Fruit fly (Drosophila melanogaster) Kc167 (cell line): ENCODE results near the gene CG34247.

Experiments used
- Myc ChIP-seq: fragments of >200 bp; optimal IDR thresholded peaks from 2 replicates; lab custom pipeline; 2017; ENCODE audit warnings: missing external identifiers
- Sin3A ChIP-seq: fragments of >200 bp; optimal IDR thresholded peaks from 2 replicates; lab custom pipeline; 2018; ENCODE audit warnings: missing external identifiers
- h ChIP-seq: fragments of >200 bp; optimal IDR thresholded peaks from 3 replicates; lab custom pipeline; 2018; ENCODE audit warnings: missing external identifiers
- insv ChIP-seq: fragments of >200 bp; optimal IDR thresholded peaks from 3 replicates; lab custom pipeline; 2018; ENCODE audit warnings: missing external identifiers
- psq ChIP-seq: fragments of >200 bp; optimal IDR thresholded peaks from 2 replicates; lab custom pipeline; 2017; ENCODE audit warnings: missing external identifiers
- ttk ChIP-seq: sonication (Bioruptor generic); optimal IDR thresholded peaks from 2 replicates; lab custom pipeline; 2017; ENCODE audit warnings: missing external identifiers

CG34247 gene

dm6 chr3L:16268106-16268733 is 6.8 kb upstream of the CG34247 start, which contains the start of gene CG4950:
Gene CG4950, minus strand, starts transcription at chr3L:16268156.
- TF ChIP-seq h = no peak
- TF ChIP-seq Myc (lab: Kevin White, UChicago) = no peak
- TF ChIP-seq ttk (lab: Kevin White, UChicago) = no peak
- TF ChIP-seq insv = no peak
- no peak for TF ChIP-seq psq (lab: Kevin White, UChicago)

- TF ChIP-seq Myc (lab: Kevin White, UChicago) (no peak), psq (lab: Kevin White, UChicago) (no peak), h (no peak)
Observed at dm6 chr3L:16265000-16265399, 3.6 kb upstream of the CG34247 start, which contains the start of the genes CG13051 and CG13069. Gene CG13051, minus strand, starts transcription at chr3L:16265100. Gene CG13069, plus strand, starts transcription at chr3L:16265385.

- TF ChIP-seq Myc (lab: Kevin White, UChicago) = no peak
- TF ChIP-seq ttk (lab: Kevin White, UChicago) = no peak
- TF ChIP-seq insv = no peak
- no peak for TF ChIP-seq h
- no peak for TF ChIP-seq Sin3A (lab: Kevin White, UChicago)
- TF ChIP-seq psq (lab: Kevin White, UChicago) = no peak
Observed at dm6 chr3L:16263043-16263442, 1.6 kb upstream of the CG34247 start, which contains the start of gene CG13070. Gene CG13070, plus strand, starts transcription at chr3L:16263343.

dm6 chr3L:16262440-16262839 is 1.0 kb upstream of the CG34247 start, which contains the start of gene CG13071:
Gene CG13071, plus strand, starts transcription at chr3L:16262740.
- TF ChIP-seq insv (no peak), ttk (lab: Kevin White, UChicago) (no peak), Sin3A (lab: Kevin White, UChicago) (no peak), Myc (lab: Kevin White, UChicago) (no peak), h (no peak), psq (lab: Kevin White, UChicago) (no peak)

- no peak for TF ChIP-seq Sin3A (lab: Kevin White, UChicago)
- no peak for TF ChIP-seq ttk (lab: Kevin White, UChicago)
- no peak for TF ChIP-seq h
- TF ChIP-seq insv = no peak
- TF ChIP-seq psq (lab: Kevin White, UChicago) = no peak
- no peak for TF ChIP-seq Myc (lab: Kevin White, UChicago)
Observed at dm6 chr3L:16259552-16259951, 1.9 kb downstream of the CG34247 start, which contains the start of gene CG13053. Gene CG13053, minus strand, starts transcription at chr3L:16259722.

dm6 chr3L:16257118-16257627 is 4.2 kb downstream of the CG34247 start, which contains the start of gene CG13054:
Gene CG13054, minus strand, starts transcription at chr3L:16257191.
- TF ChIP-seq Sin3A (lab: Kevin White, UChicago) (no peak), psq (lab: Kevin White, UChicago) (no peak)

dm6 chr3L:16252255-16252654 is 9.2 kb downstream of the CG34247 start, which contains the start of gene CG13055:
Gene CG13055, minus strand, starts transcription at chr3L:16252355.
- TF ChIP-seq Myc (lab: Kevin White, UChicago) (no peak), ttk (lab: Kevin White, UChicago) (no peak), h (no peak)

- TF ChIP-seq psq (lab: Kevin White, UChicago) = no peak
- TF ChIP-seq ttk (lab: Kevin White, UChicago) = no peak
- no peak for TF ChIP-seq Sin3A (lab: Kevin White, UChicago)
- TF ChIP-seq Myc (lab: Kevin White, UChicago) = no peak
- TF ChIP-seq h = no peak
- no peak for TF ChIP-seq insv
Observed at dm6 chr3L:16241296-16241695, 20.1 kb downstream of the CG34247 start.

- TF ChIP-seq Myc (lab: Kevin White, UChicago) = no peak
- TF ChIP-seq insv = no peak
Observed at dm6 chr3L:16233850-16234494, 27.4 kb downstream of the CG34247 start.

- TF ChIP-seq Myc (lab: Kevin White, UChicago) (no peak), ttk (lab: Kevin White, UChicago) (no peak), Sin3A (lab: Kevin White, UChicago) (no peak), h (no peak), psq (lab: Kevin White, UChicago) (no peak), insv (no peak)
Observed at dm6 chr3L:16232924-16233323, 28.5 kb downstream of the CG34247 start, which contains the start of gene Hsc20. Gene Hsc20, plus strand, starts transcription at chr3L:16233127.

dm6 chr3L:16231857-16232256 is 29.5 kb downstream of the CG34247 start, which contains the start of the genes PDCD-5 and MED10:
Gene PDCD-5, minus strand, starts transcription at chr3L:16232038.
Gene MED10, plus strand, starts transcription at chr3L:16232084.
- TF ChIP-seq psq (lab: Kevin White, UChicago) = no peak
- no peak for TF ChIP-seq Sin3A (lab: Kevin White, UChicago)
- no peak for TF ChIP-seq insv
- no peak for TF ChIP-seq ttk (lab: Kevin White, UChicago)
- TF ChIP-seq h = no peak
- no peak for TF ChIP-seq Myc (lab: Kevin White, UChicago)

dm6 chr3L:16228659-16229205 is 32.7 kb downstream of the CG34247 start, which contains the start of gene Tmx3:
Gene Tmx3, plus strand, starts transcription at chr3L:16229100.
- TF ChIP-seq ttk (lab: Kevin White, UChicago) = no peak
- no peak for TF ChIP-seq h
- no peak for TF ChIP-seq Sin3A (lab: Kevin White, UChicago)
- no peak for TF ChIP-seq psq (lab: Kevin White, UChicago)
- no peak for TF ChIP-seq insv
- TF ChIP-seq Myc (lab: Kevin White, UChicago) = no peak
